Worm (Caenorhabditis elegans): ENCODE results near the gene R08D7.5.

DNA sequence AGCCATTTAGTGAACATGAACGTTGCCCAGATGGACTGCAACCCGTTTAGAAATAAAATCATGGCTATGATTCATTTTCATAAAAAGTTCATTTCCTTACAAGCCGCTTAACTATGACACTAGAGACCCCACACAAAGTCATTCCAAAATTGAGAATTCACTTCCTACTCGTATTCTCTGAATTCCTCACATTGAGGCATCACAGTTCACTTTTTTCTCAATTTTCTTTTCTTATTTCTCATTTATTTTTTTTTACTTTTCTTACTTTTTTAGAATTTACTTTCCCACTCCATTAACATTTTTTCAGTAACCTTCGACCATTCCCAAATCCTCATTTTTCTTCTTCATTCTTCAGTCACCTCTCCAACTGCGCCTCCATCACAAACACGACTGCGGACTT is 29.6 kb upstream of the R08D7.5 start, which contains the start of gene dhrr-1:
- TF ChIP-seq isw-1 (GFP tag; IDR thresholded peaks at IDR 0.05) (no peak), sox-4 (tag; optimal IDR thresholded peaks at IDR 0.05) (no peak), unc-62 (GFP tag; optimal IDR thresholded peaks at IDR 0.05) (no peak), unc-98 (GFP tag; IDR thresholded peaks at IDR 0.05) (no peak), lin-39 (tag; optimal IDR thresholded peaks at IDR 0.05) (no peak), unc-30 (tag; optimal IDR thresholded peaks at IDR 0.05) (no peak), dpl-1 (GFP tag; optimal IDR thresholded peaks at IDR 0.05) (no peak), nhr-12 (tag; optimal IDR thresholded peaks at IDR 0.05) (no peak), F16B12.6 (tag; optimal IDR thresholded peaks at IDR 0.05) (no peak), ama-1 (optimal IDR thresholded peaks at IDR 0.05) (no peak), alr-1 (tag; optimal IDR thresholded peaks at IDR 0.05; ENCODE audit: borderline replicate concordance) (no peak), ceh-82 (tag; optimal IDR thresholded peaks at IDR 0.05) (no peak)
